Fruit fly (Drosophila melanogaster): Measurements from ENCODE around the gene CG17026.
A peak's percentile ranks its signal among the peaks of the same experiment; 100 is the strongest.

The CG17026 gene

DNA sequence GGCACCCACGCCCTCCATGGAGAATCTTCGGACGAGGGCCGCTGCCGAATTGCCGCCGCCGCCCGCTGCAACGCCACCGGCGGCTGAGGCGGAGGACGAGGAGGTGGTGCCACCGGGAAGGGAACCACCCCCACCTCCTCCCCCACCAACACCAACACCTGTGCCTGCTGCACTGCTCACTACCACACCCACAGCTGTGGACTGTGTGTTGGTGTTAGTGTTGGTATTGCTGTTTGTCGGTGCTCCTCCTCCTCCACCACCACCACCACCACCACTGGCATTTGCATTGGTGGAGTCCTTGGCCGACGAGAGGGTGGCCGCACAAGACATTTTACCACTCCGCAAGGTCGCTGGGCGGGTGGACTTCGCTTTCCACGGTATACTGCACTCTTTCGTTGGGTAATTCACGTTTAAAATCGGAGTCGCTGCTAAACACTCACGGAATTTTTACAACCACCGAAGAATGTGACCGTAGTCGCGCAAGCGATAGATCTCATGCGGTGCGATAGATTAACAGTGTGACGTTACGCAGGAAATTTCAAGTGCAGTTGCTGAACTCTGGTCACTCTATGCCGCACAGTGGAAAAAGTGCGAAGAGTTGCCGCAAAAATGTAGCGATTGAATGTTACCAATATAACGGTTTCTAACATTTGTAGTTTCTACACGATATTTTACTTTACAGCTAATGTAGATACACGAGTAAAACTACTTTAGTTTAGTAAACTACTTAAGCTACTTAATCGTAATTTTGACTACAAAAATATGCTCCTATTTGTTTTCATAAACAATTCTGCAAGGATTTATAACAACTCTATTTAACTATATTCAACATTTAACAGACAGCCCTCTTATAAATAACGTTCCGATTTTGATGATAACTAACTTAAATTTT is 36.4 kb downstream of the CG17026 start, which contains the start of gene mib1:
TSS of gene mib1 (minus strand) at position 494 of the 892 bp plus-strand sequence.
- TF ChIP-seq dm (GFP tag; optimal IDR thresholded peaks at IDR 0.05) (peak; percentile 59), CG11504 (tag; optimal IDR thresholded peaks at IDR 0.05) (peak; percentile 55), fru (optimal IDR thresholded peaks at IDR 0.05) (no peak), pnt (GFP tag; optimal IDR thresholded peaks at IDR 0.05) (no peak), NK7.1 (GFP tag; optimal IDR thresholded peaks at IDR 0.05) (no peak), lbe (GFP tag; optimal IDR thresholded peaks at IDR 0.05) (no peak), fu2 (GFP tag; optimal IDR thresholded peaks at IDR 0.05) (peak; percentile 43), corto (GFP tag; optimal IDR thresholded peaks at IDR 0.05) (no peak), Doc3 (GFP tag; IDR thresholded peaks at IDR 0.05; ENCODE audit: partially characterized antibody) (peak; percentile 72), ttk (GFP tag; IDR thresholded peaks at IDR 0.05) (no peak), CG9797 (GFP tag; optimal IDR thresholded peaks at IDR 0.05) (peak; percentile 99), Jarid2 (GFP tag; optimal IDR thresholded peaks at IDR 0.05) (peak; percentile 70), ci (GFP tag; IDR thresholded peaks at IDR 0.05) (peak; percentile 74), sr (GFP tag; IDR thresholded peaks at IDR 0.05) (peak; percentile 62; the same call in 1 of the 3 replicates), Hr51 (GFP tag; optimal IDR thresholded peaks at IDR 0.05) (peak in 1 of 2 experiments; percentile 5), Optix (GFP tag; IDR thresholded peaks at IDR 0.05) (no peak), Poxn (GFP tag; IDR thresholded peaks at IDR 0.05) (no peak), sob (GFP tag; IDR thresholded peaks at IDR 0.05) (peak; percentile 65; the same call in 1 of the 2 replicates), CG10209 (GFP tag; optimal IDR thresholded peaks at IDR 0.05) (no peak), psq (GFP tag; optimal IDR thresholded peaks at IDR 0.05) (peak; percentile 11), maf-S (GFP tag; optimal IDR thresholded peaks at IDR 0.05) (no peak), Lhr (GFP tag; optimal IDR thresholded peaks at IDR 0.05) (peak; percentile 99), gcm (GFP tag; optimal IDR thresholded peaks at IDR 0.05) (peak; percentile 28), B-H2 (GFP tag; optimal IDR thresholded peaks at IDR 0.05) (peak; percentile 58), ap (GFP tag; IDR thresholded peaks at IDR 0.05) (no peak), sens-2 (GFP tag; IDR thresholded peaks at IDR 0.05) (no peak), Gsc (GFP tag; IDR thresholded peaks at IDR 0.05) (no peak), GATAe (GFP tag; conservative IDR thresholded peaks at IDR 0.05) (no peak), CG15073 (GFP tag; optimal IDR thresholded peaks at IDR 0.05) (no peak), so (GFP tag; IDR thresholded peaks at IDR 0.05) (0 out of 3 replicates have a peak, but pooled peaks have one; percentile 35), CG1792 (GFP tag; optimal IDR thresholded peaks at IDR 0.05) (no peak), Mad (GFP tag; optimal IDR thresholded peaks at IDR 0.05) (no peak), Elba2 (GFP tag; optimal IDR thresholded peaks at IDR 0.05) (no peak), hth (optimal IDR thresholded peaks at IDR 0.05) (no peak), Dad (GFP tag; optimal IDR thresholded peaks at IDR 0.05) (peak; percentile 42), Fer3 (tag; optimal IDR thresholded peaks at IDR 0.05) (no peak), CG5953 (GFP tag; IDR thresholded peaks at IDR 0.05) (no peak), CG4404 (GFP tag; IDR thresholded peaks at IDR 0.05) (no peak), rib (GFP tag; IDR thresholded peaks at IDR 0.05) (0 out of 2 replicates have a peak, but pooled peaks have one; percentile 16), CG4424 (GFP tag; optimal IDR thresholded peaks at IDR 0.05) (no peak), ATbp (GFP tag; optimal IDR thresholded peaks at IDR 0.05) (no peak), pb (GFP tag; optimal IDR thresholded peaks at IDR 0.05) (no peak), prd (optimal IDR thresholded peaks at IDR 0.05) (no peak), prd (GFP tag; IDR thresholded peaks at IDR 0.05) (0 out of 3 replicates have a peak, but pooled peaks have one; percentile 33), CG18599 (GFP tag; optimal IDR thresholded peaks at IDR 0.05) (peak; percentile 23), CG18262 (tag; optimal IDR thresholded peaks at IDR 0.05) (no peak), CG16779 (GFP tag; IDR thresholded peaks at IDR 0.05) (no peak), pzg (GFP tag; optimal IDR thresholded peaks at IDR 0.05) (peak; percentile 99), CG12769 (tag; optimal IDR thresholded peaks at IDR 0.05) (peak; percentile 76), bowl (GFP tag; IDR thresholded peaks at IDR 0.05) (no peak)

Data from whole organism, embryonic.